Fruit fly (Drosophila melanogaster) whole organism, pupa: ENCODE measurements around the gene DENR.

Experiments
- CG34367 ChIP-seq: fragments of 200-800 bp; sonication (Bioruptor generic); optimal IDR thresholded peaks from 2 replicates; lab custom pipeline; 2018; ENCODE audit warnings: missing biosample characterization, mild to moderate bottlenecking, missing genetic modification characterization
- CG8159 ChIP-seq: fragments of 200-800 bp; sonication (Bioruptor generic); optimal IDR thresholded peaks from 3 replicates; lab custom pipeline; 2018; ENCODE audit warnings: missing biosample characterization, mild to moderate bottlenecking, missing genetic modification characterization, moderate library complexity

DNA sequence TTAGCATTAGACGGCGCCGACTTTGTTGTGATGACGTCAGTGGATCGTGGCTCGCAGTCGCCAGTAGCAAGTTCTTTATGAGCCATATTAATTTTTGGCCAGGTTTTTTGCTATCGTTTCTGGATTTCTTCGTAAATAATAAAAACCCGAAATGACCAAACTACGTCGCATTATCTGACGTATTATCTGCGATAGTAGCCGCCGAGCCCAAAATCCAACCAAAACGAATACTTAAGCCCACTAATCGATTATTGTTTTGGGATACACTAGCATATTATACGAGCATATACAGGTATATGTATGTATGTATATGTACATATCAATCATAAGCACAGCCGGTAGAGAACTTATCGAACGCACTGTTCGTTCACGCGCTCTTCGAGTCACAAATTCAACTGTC lies 40.4 kb upstream of the DENR start:
- no peak for TF ChIP-seq CG8159
- TF ChIP-seq CG34367 (tag; lab: Kevin White, UChicago): no peak
